Fruit fly (Drosophila melanogaster): ENCODE measurements around the gene Gcn5.

DNA sequence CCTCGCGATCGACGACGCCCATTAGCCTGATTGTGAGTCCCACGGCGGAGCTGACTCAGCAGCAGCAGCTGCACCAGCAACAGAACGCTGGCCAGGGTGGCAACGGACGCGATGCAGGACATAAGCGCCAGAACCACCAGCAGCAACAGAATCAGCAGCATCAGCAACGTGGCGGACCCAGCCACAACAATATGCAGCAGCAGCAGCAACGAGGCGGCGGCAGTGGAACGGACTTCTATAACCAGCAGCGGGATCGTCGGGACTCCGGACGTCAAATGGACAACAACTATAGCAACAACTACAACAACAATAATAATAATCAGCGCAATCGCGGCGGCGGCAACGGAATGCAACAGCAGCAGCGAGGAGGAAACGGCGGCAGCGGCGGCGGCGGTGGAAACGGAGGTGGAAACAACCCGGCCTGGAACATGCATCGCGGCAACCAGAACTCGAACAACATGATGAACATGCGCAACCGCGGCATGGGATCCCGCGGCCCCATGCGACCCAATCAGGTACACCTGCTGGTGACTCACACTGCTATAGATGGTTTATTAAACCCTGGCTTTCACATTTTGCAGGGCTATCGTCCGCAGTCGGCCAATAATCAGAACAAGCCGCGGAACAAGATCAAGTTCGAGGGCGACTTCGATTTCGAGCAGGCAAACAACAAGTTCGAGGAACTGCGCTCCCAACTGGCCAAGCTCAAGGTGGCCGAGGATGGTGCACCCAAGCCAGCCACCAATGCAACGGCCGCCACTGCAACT is 6.2 kb downstream of the Gcn5 start:
- TF ChIP-seq OdsH (GFP tag; optimal IDR thresholded peaks at IDR 0.05) = no peak
- no peak for TF ChIP-seq Sp1 (GFP tag; optimal IDR thresholded peaks at IDR 0.05)

Data from whole organism, wandering third instar larva.